Worm (Caenorhabditis elegans) whole organism, L3 larva: ENCODE data around the gene R08D7.5.

ENCODE experiments used
- R02D3.7 ChIP-seq: fragments of 150-350 bp; optimal IDR thresholded peaks from 2 replicates; lab custom pipeline; 2014; ENCODE audit warnings: missing biosample characterization, missing genetic modification characterization
- ama-1 ChIP-seq: fragments of 150-350 bp; optimal IDR thresholded peaks from 2 replicates; lab custom pipeline; 2018
- ceh-28 ChIP-seq: fragments of 150-350 bp; optimal IDR thresholded peaks from 2 replicates; lab custom pipeline; 2014; ENCODE audit warnings: missing biosample characterization, missing genetic modification reagents, missing genetic modification characterization
- ceh-9 ChIP-seq: sonication (generic microtip); optimal IDR thresholded peaks from 2 replicates; lab custom pipeline; 2018; ENCODE audit warnings: missing biosample characterization, missing genetic modification characterization
- egl-27 ChIP-seq: sonication (generic microtip); optimal IDR thresholded peaks from 4 replicates; lab custom pipeline; 2017; ENCODE audit warnings: missing biosample characterization, missing genetic modification reagents, missing genetic modification characterization
- egl-5 ChIP-seq: fragments of 150-350 bp; optimal IDR thresholded peaks from 2 replicates; lab custom pipeline; 2017; ENCODE audit warnings: missing biosample characterization, missing genetic modification reagents, missing genetic modification characterization, inconsistent platforms
- elt-2 ChIP-seq: sonication (generic microtip); optimal IDR thresholded peaks from 2 replicates; lab custom pipeline; 2016; ENCODE audit warnings: missing genetic modification reagents, mild to moderate bottlenecking, missing genetic modification characterization, missing compliant biosample characterization
- elt-3 ChIP-seq, 3 experiments: fragments of 150-350 bp in 1 of 3; sonication (generic microtip) in 2 of 3; optimal IDR thresholded peaks; 2 replicates in 2 of 3; 4 replicates in 1 of 3; lab custom pipeline; 2014 to 2017; ENCODE audit warnings: missing biosample characterization in 3 of 3, missing genetic modification characterization in 3 of 3
- eor-1 ChIP-seq, 2 experiments: fragments of 150-350 bp; optimal IDR thresholded peaks; 2 replicates each; lab custom pipeline; 2014 to 2018; ENCODE audit warnings: missing biosample characterization in 2 of 2, missing genetic modification characterization in 2 of 2
- fkh-10 ChIP-seq: sonication (generic microtip); optimal IDR thresholded peaks from 2 replicates; lab custom pipeline; 2017; ENCODE audit warnings: missing biosample characterization, missing genetic modification reagents, missing genetic modification characterization
- fkh-2 ChIP-seq: fragments of 150-350 bp; optimal IDR thresholded peaks from 2 replicates; lab custom pipeline; 2014; ENCODE audit warnings: missing biosample characterization, missing genetic modification reagents, missing genetic modification characterization
- fos-1 ChIP-seq: fragments of 150-350 bp; optimal IDR thresholded peaks from 2 replicates; lab custom pipeline; 2014; ENCODE audit warnings: missing biosample characterization, missing genetic modification characterization
- hmg-11 ChIP-seq: sonication (generic microtip); optimal IDR thresholded peaks from 2 replicates; lab custom pipeline; 2016; ENCODE audit warnings: missing genetic modification characterization, missing compliant biosample characterization
- lin-39 ChIP-seq: fragments of 150-350 bp; optimal IDR thresholded peaks from 2 replicates; lab custom pipeline; 2018; ENCODE audit warnings: missing biosample characterization, missing genetic modification reagents, missing genetic modification characterization
- lsy-12 ChIP-seq: sonication (generic microtip); optimal IDR thresholded peaks from 2 replicates; lab custom pipeline; 2016; ENCODE audit warnings: mild to moderate bottlenecking, missing genetic modification characterization, missing compliant biosample characterization
- nfya-1 ChIP-seq: sonication (generic microtip); optimal IDR thresholded peaks from 2 replicates; lab custom pipeline; 2017; ENCODE audit warnings: missing genetic modification characterization, mild to moderate bottlenecking, missing compliant biosample characterization, antibody characterized with exemption, moderate library complexity; ENCODE audit not compliant: insufficient read depth
- nhr-11 ChIP-seq: fragments of 150-350 bp; optimal IDR thresholded peaks from 2 replicates; lab custom pipeline; 2014; ENCODE audit warnings: missing biosample characterization, missing genetic modification characterization
- nhr-12 ChIP-seq: fragments of 150-350 bp; optimal IDR thresholded peaks from 2 replicates; lab custom pipeline; 2014; ENCODE audit warnings: missing biosample characterization, missing genetic modification characterization
- nhr-237 ChIP-seq: fragments of 150-350 bp; optimal IDR thresholded peaks from 2 replicates; lab custom pipeline; 2014; ENCODE audit warnings: missing biosample characterization, missing genetic modification characterization
- nhr-25 ChIP-seq: sonication (generic microtip); optimal IDR thresholded peaks from 2 replicates; lab custom pipeline; 2017; ENCODE audit warnings: missing biosample characterization, missing genetic modification characterization
- nhr-28 ChIP-seq: fragments of 150-350 bp; optimal IDR thresholded peaks from 2 replicates; lab custom pipeline; 2014; ENCODE audit warnings: missing biosample characterization, missing genetic modification characterization
- nhr-43 ChIP-seq: sonication (generic microtip); optimal IDR thresholded peaks from 2 replicates; lab custom pipeline; 2016; ENCODE audit warnings: mild to moderate bottlenecking, missing genetic modification characterization, missing compliant biosample characterization; ENCODE audit not compliant: poor library complexity, severe bottlenecking
- nhr-76 ChIP-seq: fragments of 150-350 bp; sonication (generic microtip); optimal IDR thresholded peaks from 5 replicates; lab custom pipeline; 2014; ENCODE audit warnings: missing biosample characterization, missing genetic modification characterization
- nhr-77 ChIP-seq: fragments of 150-350 bp; optimal IDR thresholded peaks from 2 replicates; lab custom pipeline; 2014; ENCODE audit warnings: missing biosample characterization, missing genetic modification characterization
- pqm-1 ChIP-seq: fragments of 150-350 bp; optimal IDR thresholded peaks from 2 replicates; lab custom pipeline; 2017; ENCODE audit warnings: missing biosample characterization, missing genetic modification characterization, inconsistent platforms
- sea-2 ChIP-seq: fragments of 150-350 bp; sonication (generic microtip); optimal IDR thresholded peaks from 4 replicates; lab custom pipeline; 2014; ENCODE audit warnings: missing biosample characterization, missing genetic modification reagents, missing genetic modification characterization
- skn-1 ChIP-seq: fragments of 150-350 bp; optimal IDR thresholded peaks from 2 replicates; lab custom pipeline; 2014; ENCODE audit warnings: missing biosample characterization, missing genetic modification characterization
- snpc-4 ChIP-seq: fragments of 150-350 bp; optimal IDR thresholded peaks from 2 replicates; lab custom pipeline; 2014; ENCODE audit warnings: missing biosample characterization, missing genetic modification characterization
- tbx-2 ChIP-seq: sonication (generic microtip); optimal IDR thresholded peaks from 2 replicates; lab custom pipeline; 2016; ENCODE audit warnings: mild to moderate bottlenecking, missing genetic modification characterization, missing compliant biosample characterization
- unc-39 ChIP-seq: sonication (generic microtip); optimal IDR thresholded peaks from 4 replicates; lab custom pipeline; 2017; ENCODE audit warnings: missing biosample characterization, missing genetic modification characterization
- unc-62 ChIP-seq: fragments of 150-350 bp; sonication (generic microtip); optimal IDR thresholded peaks from 4 replicates; lab custom pipeline; 2014; ENCODE audit warnings: missing biosample characterization, missing genetic modification reagents, missing genetic modification characterization
- zag-1 ChIP-seq: fragments of 150-350 bp; optimal IDR thresholded peaks from 2 replicates; lab custom pipeline; 2014; ENCODE audit warnings: missing biosample characterization, missing genetic modification characterization
- ztf-4 ChIP-seq: fragments of 150-350 bp; optimal IDR thresholded peaks from 2 replicates; lab custom pipeline; 2014; ENCODE audit warnings: missing biosample characterization, missing genetic modification characterization

R08D7.5 gene

ce11 chrIII:8956146-8956646, 17.7 kb upstream of the R08D7.5 start, which contains the start of the genes ZK643.5 and ZK643.2 (continued):
- no peak for TF ChIP-seq nhr-28
- no peak for TF ChIP-seq lsy-12 (tag; lab: Kevin White, UChicago)
- TF ChIP-seq nhr-11 (tag; lab: Kevin White, UChicago): no peak
- peak; percentile 27 for TF ChIP-seq R02D3.7 (tag; lab: Kevin White, UChicago)
- peak; percentile 86 for TF ChIP-seq hmg-11 (tag; lab: Kevin White, UChicago)
- TF ChIP-seq ceh-9 (tag; lab: Kevin White, UChicago): no peak
- TF ChIP-seq unc-39 (tag; lab: Kevin White, UChicago): no peak
- peak; percentile 10 for TF ChIP-seq egl-5 (tag; lab: Kevin White, UChicago)
- TF ChIP-seq ama-1 (lab: Kevin White, UChicago): no peak
- no peak for TF ChIP-seq sea-2 (GFP tag; lab: Kevin White, UChicago)
- TF ChIP-seq ztf-4 (tag; lab: Kevin White, UChicago): no peak
- no peak for TF ChIP-seq pqm-1 (tag; lab: Kevin White, UChicago)
- TF ChIP-seq fos-1: no peak
- no peak for TF ChIP-seq fkh-2 (tag; lab: Kevin White, UChicago)
- TF ChIP-seq nhr-237 (tag; lab: Kevin White, UChicago): no peak

- TF ChIP-seq nhr-28 (no peak), unc-39 (tag; lab: Kevin White, UChicago) (no peak), zag-1 (no peak), fkh-2 (tag; lab: Kevin White, UChicago) (no peak), hmg-11 (tag; lab: Kevin White, UChicago) (no peak), nhr-77 (no peak), nhr-12 (tag; lab: Kevin White, UChicago) (no peak), egl-5 (tag; lab: Kevin White, UChicago) (no peak), ceh-28 (tag; lab: Kevin White, UChicago) (no peak), ama-1 (lab: Kevin White, UChicago) (no peak), R02D3.7 (tag; lab: Kevin White, UChicago) (no peak), eor-1 (tag; optimal IDR thresholded peaks at IDR 0.05; lab: Kevin White, UChicago) (no peak), pqm-1 (tag; lab: Kevin White, UChicago) (no peak), fos-1 (no peak)
Observed at ce11 chrIII:8960664-8961063, 13.3 kb upstream of the R08D7.5 start, which contains the start of gene ZK643.6. TSS of gene ZK643.6 (minus strand) at chrIII:8960764.

- TF ChIP-seq elt-2 (tag; lab: Kevin White, UChicago) (no peak), snpc-4 (tag; lab: Kevin White, UChicago) (no peak), egl-27 (tag; lab: Kevin White, UChicago) (no peak), lin-39 (no peak), nhr-237 (tag; lab: Kevin White, UChicago) (no peak)
- TF ChIP-seq, all 47 proteins: peak for 0
Observed at ce11 chrIII:8961993-8962392, 11.9 kb upstream of the R08D7.5 start, which contains the start of gene grl-25. TSS of gene grl-25 (plus strand) at chrIII:8962293.

- TF ChIP-seq unc-39 (tag; lab: Kevin White, UChicago) (no peak), egl-5 (tag; lab: Kevin White, UChicago) (no peak), nhr-76 (tag; lab: Kevin White, UChicago) (no peak), nhr-77 (no peak), nhr-25 (tag; lab: Kevin White, UChicago) (no peak), skn-1 (tag; lab: Kevin White, UChicago) (no peak), snpc-4 (tag; lab: Kevin White, UChicago) (no peak), nhr-43 (no peak), ztf-4 (tag; lab: Kevin White, UChicago) (no peak), nfya-1 (tag; lab: Kevin White, UChicago) (no peak), egl-27 (tag; lab: Kevin White, UChicago) (no peak), elt-2 (tag; lab: Kevin White, UChicago) (no peak), eor-1 (tag; optimal IDR thresholded peaks at IDR 0.05; lab: Kevin White, UChicago) (no peak)
Observed at ce11 chrIII:8962475-8962874, 11.5 kb upstream of the R08D7.5 start.

ce11 chrIII:8964684-8965283, 9.1 kb upstream of the R08D7.5 start:
- TF ChIP-seq fkh-10 (GFP tag; lab: Kevin White, UChicago) (no peak), elt-3 (tag; optimal IDR thresholded peaks at IDR 0.05; lab: Kevin White, UChicago) (no peak), unc-62 (no peak), pqm-1 (tag; lab: Kevin White, UChicago) (no peak), tbx-2 (tag; lab: Kevin White, UChicago) (no peak), nhr-237 (tag; lab: Kevin White, UChicago) (no peak), lin-39 (no peak), egl-27 (tag; lab: Kevin White, UChicago) (no peak), hmg-11 (tag; lab: Kevin White, UChicago) (no peak), unc-39 (tag; lab: Kevin White, UChicago) (no peak), R02D3.7 (tag; lab: Kevin White, UChicago) (no peak), eor-1 (tag; optimal IDR thresholded peaks at IDR 0.05; lab: Kevin White, UChicago) (no peak), egl-5 (tag; lab: Kevin White, UChicago) (no peak)
